Worm (Caenorhabditis elegans): ENCODE data around the gene plk-3.

DNA sequence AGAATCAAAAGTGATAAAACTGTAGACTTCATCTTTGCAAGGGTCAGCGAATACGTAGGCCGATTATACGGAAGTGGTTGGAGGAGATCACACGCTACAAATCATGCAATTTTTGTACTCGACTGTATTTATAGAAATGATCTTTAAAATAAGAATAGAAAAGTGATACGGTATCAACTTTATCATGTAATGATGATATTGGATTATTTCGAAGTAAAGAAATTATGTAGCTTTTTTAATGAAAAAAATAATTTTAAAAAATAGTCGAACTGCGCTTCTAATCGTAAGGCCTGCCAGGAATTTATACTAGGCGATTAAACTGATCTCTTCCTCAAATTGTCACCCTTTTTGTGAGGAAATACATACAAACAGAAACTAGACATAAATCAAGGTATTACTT, 39.2 kb downstream of the plk-3 start, which contains the start of gene B0496.11:
- TF ChIP-seq tab-1 (GFP tag; IDR thresholded peaks at IDR 0.05) (no peak), ref-1 (GFP tag; conservative IDR thresholded peaks at IDR 0.05) (no peak)
